Fruit fly (Drosophila melanogaster) Kc167 (cell line): ENCODE results near the gene sba.

ENCODE experiments used
- Myc ChIP-seq: fragments of >200 bp; optimal IDR thresholded peaks from 2 replicates; lab custom pipeline; 2017; ENCODE audit warnings: missing external identifiers
- Sin3A ChIP-seq: fragments of >200 bp; optimal IDR thresholded peaks from 2 replicates; lab custom pipeline; 2018; ENCODE audit warnings: missing external identifiers
- h ChIP-seq: fragments of >200 bp; optimal IDR thresholded peaks from 3 replicates; lab custom pipeline; 2018; ENCODE audit warnings: missing external identifiers
- insv ChIP-seq: fragments of >200 bp; optimal IDR thresholded peaks from 3 replicates; lab custom pipeline; 2018; ENCODE audit warnings: missing external identifiers
- psq ChIP-seq: fragments of >200 bp; optimal IDR thresholded peaks from 2 replicates; lab custom pipeline; 2017; ENCODE audit warnings: missing external identifiers
- ttk ChIP-seq: sonication (Bioruptor generic); optimal IDR thresholded peaks from 2 replicates; lab custom pipeline; 2017; ENCODE audit warnings: missing external identifiers

sba gene

DNA sequence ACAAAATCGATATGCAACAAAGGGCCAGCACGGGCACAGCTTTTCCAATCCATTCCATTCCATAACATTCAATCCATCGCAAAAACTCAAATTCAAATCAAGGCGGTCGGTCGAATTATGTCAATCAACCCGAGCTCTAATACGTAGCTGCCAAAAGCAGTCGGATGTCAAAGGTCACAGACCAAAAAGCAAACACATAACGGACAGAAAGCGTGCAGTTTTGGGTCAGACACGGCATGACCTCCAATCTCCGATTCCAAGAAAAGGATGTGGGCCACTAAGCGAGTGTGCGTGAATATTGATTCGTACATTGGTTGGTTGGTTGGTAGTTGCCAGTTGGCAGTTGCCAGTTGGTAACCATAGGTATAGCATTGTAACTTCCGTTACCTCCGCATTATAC is 48.0 kb downstream of the sba start:
- TF ChIP-seq insv (lab: Kevin White, UChicago) (no peak), Sin3A (no peak), h (lab: Kevin White, UChicago) (no peak), psq (lab: Kevin White, UChicago) (no peak), Myc (lab: Kevin White, UChicago) (no peak), ttk (lab: Kevin White, UChicago) (no peak)

DNA sequence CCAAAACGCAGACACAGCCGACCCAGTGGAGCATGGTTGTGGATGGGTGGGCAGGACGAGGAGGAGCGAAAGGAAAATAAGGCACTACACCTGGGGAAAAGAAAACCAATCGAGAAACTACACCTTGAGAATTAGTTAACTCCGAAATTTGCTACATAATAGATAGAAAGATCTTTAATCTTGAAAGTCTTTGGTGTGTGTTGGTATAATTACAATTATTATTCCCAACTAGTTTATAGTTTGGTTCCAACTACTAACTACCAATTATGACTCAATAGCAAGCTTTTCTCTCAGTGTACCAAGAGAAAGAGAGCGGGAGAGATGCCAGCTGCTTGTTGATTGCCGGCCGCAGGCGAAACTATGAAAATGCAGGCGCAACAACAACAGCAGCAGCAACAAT is 48.6 kb downstream of the sba start:
- TF ChIP-seq Myc (lab: Kevin White, UChicago), result no peak
- no peak for TF ChIP-seq h (lab: Kevin White, UChicago)
- no peak for TF ChIP-seq psq (lab: Kevin White, UChicago)
- TF ChIP-seq insv (lab: Kevin White, UChicago), result no peak
- TF ChIP-seq ttk (lab: Kevin White, UChicago), result no peak
- no peak for TF ChIP-seq Sin3A

DNA sequence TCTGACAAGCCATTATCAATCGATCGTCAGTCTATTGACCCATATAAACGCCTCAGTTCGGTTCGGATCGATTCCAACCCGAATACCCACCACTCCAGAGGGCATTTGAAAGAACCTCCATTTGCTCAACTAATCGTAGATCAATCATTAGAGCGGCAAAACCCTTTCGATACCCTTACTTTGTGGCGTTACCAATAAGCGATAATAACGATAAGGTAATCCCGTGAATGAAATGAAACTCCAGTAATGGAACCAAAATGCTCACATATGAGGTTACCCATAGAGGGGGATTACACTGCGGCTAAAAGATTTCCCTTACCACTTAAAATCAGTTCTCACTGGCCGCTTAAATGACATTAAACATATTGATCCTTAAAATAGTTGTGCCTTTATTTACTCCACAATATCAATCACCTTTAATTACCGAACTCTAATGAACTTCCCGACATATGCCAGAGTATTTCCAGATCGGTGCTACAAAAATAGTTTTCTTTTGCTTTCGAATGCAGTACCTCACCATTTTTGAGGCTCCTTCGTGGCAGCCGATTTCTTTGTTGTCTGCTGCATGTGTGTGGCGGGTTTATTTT is 50.1 kb downstream of the sba start:
- TF ChIP-seq Myc (lab: Kevin White, UChicago), result no peak
- TF ChIP-seq Sin3A, result no peak
- TF ChIP-seq ttk (lab: Kevin White, UChicago), result no peak
- no peak for TF ChIP-seq insv (lab: Kevin White, UChicago)
- no peak for TF ChIP-seq psq (lab: Kevin White, UChicago)
- TF ChIP-seq h (lab: Kevin White, UChicago), result no peak

DNA sequence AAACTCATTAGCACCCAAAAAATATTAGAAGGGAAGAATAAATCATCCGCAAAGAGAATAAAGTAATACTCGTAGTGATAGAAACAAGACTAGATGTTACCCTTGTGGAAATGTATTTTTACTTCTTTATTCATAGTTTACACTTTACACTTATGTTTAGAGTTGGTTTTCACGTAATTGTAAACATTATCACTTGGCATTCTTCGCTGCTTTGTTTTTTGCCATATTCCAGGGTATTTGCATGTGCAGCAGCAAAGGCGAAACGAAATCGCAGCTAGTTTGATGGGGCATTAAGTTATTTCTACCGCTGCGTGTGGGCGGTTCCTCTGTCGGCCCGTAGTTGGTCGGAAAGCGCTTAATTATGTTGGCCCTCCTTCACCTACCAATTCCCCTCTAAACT is 51.1 kb downstream of the sba start:
- TF ChIP-seq Sin3A, result no peak
- no peak for TF ChIP-seq ttk (lab: Kevin White, UChicago)
- TF ChIP-seq insv (lab: Kevin White, UChicago), result no peak
- no peak for TF ChIP-seq Myc (lab: Kevin White, UChicago)
- no peak for TF ChIP-seq h (lab: Kevin White, UChicago)
- no peak for TF ChIP-seq psq (lab: Kevin White, UChicago)

DNA sequence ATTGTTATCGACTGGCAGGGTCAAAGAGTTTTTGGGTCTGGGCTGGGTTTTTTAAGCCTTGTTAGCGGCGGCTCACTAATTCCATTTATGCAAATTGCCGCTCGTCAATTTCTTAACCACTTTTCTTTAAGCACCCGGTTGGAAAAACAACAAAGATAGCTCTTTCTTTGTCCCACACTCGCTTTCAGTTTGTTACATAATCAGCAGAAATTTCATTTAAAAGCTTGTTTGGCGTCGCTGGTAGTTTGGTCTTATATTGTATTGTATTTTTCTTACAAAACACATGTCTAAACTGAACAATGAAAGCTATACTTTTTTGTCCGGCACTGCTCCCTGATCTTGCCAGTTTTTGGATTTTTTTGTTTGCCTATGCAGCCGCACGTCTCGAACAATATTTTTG is 52.8 kb downstream of the sba start:
- TF ChIP-seq Sin3A (no peak), ttk (lab: Kevin White, UChicago) (no peak), psq (lab: Kevin White, UChicago) (no peak), Myc (lab: Kevin White, UChicago) (no peak), insv (lab: Kevin White, UChicago) (no peak), h (lab: Kevin White, UChicago) (no peak)

DNA sequence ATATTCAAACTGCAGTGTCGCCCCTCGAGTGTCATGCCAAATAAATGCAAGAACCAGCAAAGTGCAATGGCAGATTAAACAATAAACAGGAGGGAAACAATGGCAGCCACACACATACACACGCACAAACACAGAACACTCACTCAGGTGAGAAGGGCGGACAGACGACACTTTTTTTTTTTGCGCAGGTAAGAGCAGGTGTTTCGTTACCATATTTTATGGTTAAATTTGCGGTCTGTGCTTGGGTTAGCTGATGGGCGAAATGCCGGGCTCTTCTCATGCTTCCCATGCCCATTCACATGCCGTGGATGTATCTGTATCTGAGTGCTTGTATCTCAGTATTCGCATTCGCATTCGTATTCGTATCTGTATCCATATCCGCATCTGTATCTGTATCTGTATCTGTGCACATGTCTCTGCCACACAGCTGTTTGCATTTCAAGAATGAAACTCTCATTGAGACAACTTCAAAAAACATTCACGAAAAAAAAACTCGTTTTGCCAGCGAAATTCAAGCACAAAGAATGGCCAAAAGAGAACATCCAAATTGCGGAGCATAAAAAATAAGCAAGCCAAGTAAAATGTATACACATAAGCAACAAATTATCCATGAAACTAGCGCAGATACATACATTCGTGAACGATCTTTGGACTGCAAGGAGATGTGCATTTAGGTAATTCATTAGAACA is 53.4 kb downstream of the sba start:
- TF ChIP-seq Sin3A (no peak), h (lab: Kevin White, UChicago) (no peak), insv (lab: Kevin White, UChicago) (no peak), psq (lab: Kevin White, UChicago) (no peak), Myc (lab: Kevin White, UChicago) (no peak), ttk (lab: Kevin White, UChicago) (no peak)

DNA sequence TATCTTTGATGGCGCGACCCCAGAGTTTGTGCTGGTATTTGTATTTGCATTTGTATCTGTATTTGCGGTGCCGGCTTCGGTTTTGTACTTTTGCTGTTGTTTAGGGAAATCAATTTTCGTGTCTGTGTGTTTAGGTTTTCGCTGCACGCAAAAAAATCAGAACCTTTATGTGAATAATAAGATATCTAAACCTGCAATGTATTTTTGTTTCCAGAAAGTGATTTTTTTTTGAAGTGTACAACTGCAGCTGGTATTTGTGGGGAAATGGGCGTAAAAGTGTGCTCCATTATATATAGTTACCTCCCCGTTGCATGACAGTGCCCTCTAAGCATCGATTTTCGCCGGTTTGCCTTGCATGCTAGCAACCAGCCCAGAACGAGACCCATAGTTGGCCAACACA is 54.9 kb downstream of the sba start:
- TF ChIP-seq Sin3A, result no peak
- no peak for TF ChIP-seq psq (lab: Kevin White, UChicago)
- TF ChIP-seq Myc (lab: Kevin White, UChicago), result no peak

DNA sequence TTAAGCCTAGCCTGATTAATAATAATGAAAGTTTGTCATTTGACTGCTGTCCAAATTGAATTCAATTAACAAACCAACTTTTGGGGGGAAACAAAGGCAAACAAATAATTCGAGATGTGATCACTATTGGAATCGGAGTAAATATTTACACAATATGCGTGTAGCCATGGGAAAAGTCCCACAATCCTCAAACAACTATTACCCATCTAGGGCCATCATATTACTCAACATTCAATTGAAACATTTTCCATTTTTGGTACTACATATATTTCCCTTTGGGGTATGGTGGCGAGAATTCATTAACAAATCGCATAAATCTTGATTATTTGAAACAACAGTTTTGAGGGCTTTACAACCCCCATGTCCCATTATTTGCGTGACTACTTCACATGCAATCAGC is 55.6 kb downstream of the sba start:
- TF ChIP-seq h (lab: Kevin White, UChicago), result no peak
- TF ChIP-seq Sin3A, result no peak
- TF ChIP-seq psq (lab: Kevin White, UChicago), result no peak
- no peak for TF ChIP-seq ttk (lab: Kevin White, UChicago)
- no peak for TF ChIP-seq insv (lab: Kevin White, UChicago)
- TF ChIP-seq Myc (lab: Kevin White, UChicago), result no peak

DNA sequence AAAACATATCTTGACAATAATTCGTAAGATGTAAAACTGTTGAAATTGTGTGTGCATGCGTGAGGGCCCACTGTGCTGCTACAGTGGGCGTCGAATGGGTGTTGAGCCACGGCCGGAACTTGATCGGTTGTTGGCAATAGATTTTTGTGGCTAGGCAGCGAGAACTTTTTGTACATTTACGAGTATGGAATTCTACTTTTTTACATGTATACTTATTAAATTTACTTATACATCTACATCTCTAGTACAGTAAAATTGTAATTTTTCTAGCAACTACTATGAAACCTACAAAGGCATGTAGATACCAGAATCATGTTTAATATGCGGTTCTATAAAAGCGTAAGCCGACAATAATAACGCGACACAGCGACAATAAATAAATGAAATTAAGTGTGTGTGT is 73.2 kb downstream of the sba start:
- no peak for TF ChIP-seq insv (lab: Kevin White, UChicago)
- no peak for TF ChIP-seq Sin3A
- no peak for TF ChIP-seq h (lab: Kevin White, UChicago)
- no peak for TF ChIP-seq ttk (lab: Kevin White, UChicago)
- TF ChIP-seq psq (lab: Kevin White, UChicago), result no peak
- no peak for TF ChIP-seq Myc (lab: Kevin White, UChicago)

DNA sequence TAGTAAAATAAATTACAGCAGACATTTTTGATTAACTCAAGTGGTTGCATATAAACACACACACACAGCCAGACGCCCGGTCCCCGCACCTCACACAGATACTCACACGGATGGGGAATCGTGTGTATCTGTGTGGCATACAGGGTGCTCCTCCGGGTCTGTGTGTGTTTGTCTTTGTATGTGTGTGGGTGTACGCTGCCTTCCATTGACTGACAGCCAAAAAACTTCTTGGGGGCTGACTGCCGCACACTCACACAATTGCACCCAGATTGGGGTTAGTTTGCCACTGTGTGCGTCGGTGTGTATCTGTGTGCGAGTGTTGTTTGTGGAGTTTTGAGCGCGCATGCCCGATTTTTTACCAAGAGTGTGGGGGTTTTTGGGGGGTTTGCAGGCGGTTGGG is 76.7 kb downstream of the sba start:
- TF ChIP-seq psq (lab: Kevin White, UChicago), result no peak
- no peak for TF ChIP-seq Myc (lab: Kevin White, UChicago)
- no peak for TF ChIP-seq h (lab: Kevin White, UChicago)
- no peak for TF ChIP-seq ttk (lab: Kevin White, UChicago)
- no peak for TF ChIP-seq insv (lab: Kevin White, UChicago)
- no peak for TF ChIP-seq Sin3A
